Worm (Caenorhabditis elegans) whole organism, L3 larva: ENCODE results near the gene T28F12.1.

Source experiments
- daf-12 ChIP-seq: fragments of 150-350 bp; optimal IDR thresholded peaks from 2 replicates; lab custom pipeline; 2014; ENCODE audit warnings: missing biosample characterization, missing genetic modification reagents, missing genetic modification characterization
- elt-1 ChIP-seq: fragments of 150-350 bp; optimal IDR thresholded peaks from 2 replicates; lab custom pipeline; 2014; ENCODE audit warnings: missing biosample characterization, missing genetic modification characterization
- fos-1 ChIP-seq: fragments of 150-350 bp; optimal IDR thresholded peaks from 2 replicates; lab custom pipeline; 2014; ENCODE audit warnings: missing biosample characterization, missing genetic modification characterization
- nhr-237 ChIP-seq: fragments of 150-350 bp; optimal IDR thresholded peaks from 2 replicates; lab custom pipeline; 2014; ENCODE audit warnings: missing biosample characterization, missing genetic modification characterization

DNA sequence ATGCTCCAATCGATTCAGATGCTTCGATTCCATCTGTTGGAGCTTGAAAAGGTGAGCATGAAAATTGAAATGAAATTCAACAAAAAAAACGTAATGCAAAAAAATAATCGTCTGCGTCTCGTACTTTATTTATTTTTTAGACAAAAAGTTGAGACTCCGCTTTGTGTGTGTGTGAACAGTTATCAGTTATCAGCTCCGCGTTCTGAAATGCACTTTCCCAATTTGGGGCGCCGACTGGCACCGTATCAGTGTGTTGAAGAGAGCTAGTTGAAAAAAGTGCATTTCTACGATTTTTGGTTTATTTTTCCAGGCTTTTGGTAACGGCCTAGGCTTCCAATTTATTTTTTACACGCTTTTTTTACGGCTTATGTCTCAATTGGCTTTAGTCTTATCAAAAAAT, 10.9 kb upstream of the T28F12.1 start:
- TF ChIP-seq elt-1 (no peak), fos-1 (tag; lab: Kevin White, UChicago) (no peak), daf-12 (no peak), nhr-237 (tag; lab: Kevin White, UChicago) (no peak)
